Worm (Caenorhabditis elegans) whole organism, late embryonic: ENCODE measurements around the gene col-91.

Source experiments
- C08G9.2 ChIP-seq: sonication (generic microtip); optimal IDR thresholded peaks from 2 replicates; lab custom pipeline; 2016; ENCODE audit warnings: mild to moderate bottlenecking, missing genetic modification characterization, moderate library complexity, missing compliant biosample characterization
- C38D4.7 ChIP-seq: fragments of 200-800 bp; sonication (Bioruptor generic); optimal IDR thresholded peaks from 2 replicates; lab custom pipeline; 2018; ENCODE audit warnings: mild to moderate bottlenecking, missing genetic modification characterization, moderate library complexity, missing compliant biosample characterization
- F13H6.1 ChIP-seq: sonication (generic microtip); optimal IDR thresholded peaks from 2 replicates; lab custom pipeline; 2016; ENCODE audit warnings: missing genetic modification characterization, missing compliant biosample characterization
- K02D7.2 ChIP-seq: sonication (generic microtip); optimal IDR thresholded peaks from 2 replicates; lab custom pipeline; 2017; ENCODE audit warnings: mild to moderate bottlenecking, missing genetic modification characterization, missing compliant biosample characterization
- T23F11.4 ChIP-seq: fragments of 200-800 bp; sonication (Bioruptor generic); optimal IDR thresholded peaks from 2 replicates; lab custom pipeline; 2018; ENCODE audit warnings: mild to moderate bottlenecking, missing genetic modification characterization, missing compliant biosample characterization
- ama-1 ChIP-seq: fragments of 150-350 bp; optimal IDR thresholded peaks from 2 replicates; lab custom pipeline; 2014
- ceh-14 ChIP-seq: sonication (generic microtip); optimal IDR thresholded peaks from 2 replicates; lab custom pipeline; 2016; ENCODE audit warnings: missing genotype, missing genetic modification characterization, missing compliant biosample characterization
- ceh-18 ChIP-seq: sonication (generic microtip); optimal IDR thresholded peaks from 2 replicates; lab custom pipeline; 2016; ENCODE audit warnings: missing genetic modification characterization, missing compliant biosample characterization
- ceh-19 ChIP-seq: fragments of 200-800 bp; sonication (Bioruptor generic); optimal IDR thresholded peaks from 2 replicates; lab custom pipeline; 2018; ENCODE audit warnings: mild to moderate bottlenecking, missing genetic modification characterization, missing compliant biosample characterization
- ceh-2 ChIP-seq: sonication (generic microtip); optimal IDR thresholded peaks from 2 replicates; lab custom pipeline; 2016; ENCODE audit warnings: missing genotype, missing genetic modification characterization, missing compliant biosample characterization
- ceh-48 ChIP-seq: sonication (generic microtip); optimal IDR thresholded peaks from 2 replicates; lab custom pipeline; 2016; ENCODE audit warnings: missing genetic modification characterization, inconsistent platforms, missing compliant biosample characterization
- ceh-6 ChIP-seq: fragments of 200-800 bp; sonication (Bioruptor generic); optimal IDR thresholded peaks from 2 replicates; lab custom pipeline; 2018; ENCODE audit warnings: mild to moderate bottlenecking, missing genetic modification characterization, missing compliant biosample characterization
- ceh-9 ChIP-seq: sonication (generic microtip); optimal IDR thresholded peaks from 2 replicates; lab custom pipeline; 2016; ENCODE audit warnings: mild to moderate bottlenecking, missing genetic modification characterization, inconsistent platforms, missing compliant biosample characterization
- dve-1 ChIP-seq: sonication (generic microtip); optimal IDR thresholded peaks from 2 replicates; lab custom pipeline; 2017; ENCODE audit warnings: antibody characterized with exemption, mild to moderate bottlenecking, missing genetic modification characterization, missing compliant biosample characterization
- elt-2 ChIP-seq: sonication (generic microtip); optimal IDR thresholded peaks from 2 replicates; lab custom pipeline; 2016; ENCODE audit warnings: missing genetic modification reagents, missing genetic modification characterization, missing compliant biosample characterization
- elt-4 ChIP-seq: sonication (generic microtip); optimal IDR thresholded peaks from 2 replicates; lab custom pipeline; 2016; ENCODE audit warnings: missing genetic modification characterization, missing compliant biosample characterization
- ets-4 ChIP-seq: sonication (generic microtip); optimal IDR thresholded peaks from 2 replicates; lab custom pipeline; 2016; ENCODE audit warnings: missing genetic modification characterization, missing compliant biosample characterization
- eyg-1 ChIP-seq: sonication (generic microtip); optimal IDR thresholded peaks from 2 replicates; lab custom pipeline; 2016; ENCODE audit warnings: missing genotype, missing genetic modification characterization, missing compliant biosample characterization
- fkh-6 ChIP-seq: sonication (generic microtip); optimal IDR thresholded peaks from 2 replicates; lab custom pipeline; 2016; ENCODE audit warnings: missing genetic modification characterization, missing compliant biosample characterization
- gmeb-2 ChIP-seq: sonication (generic microtip); optimal IDR thresholded peaks from 2 replicates; lab custom pipeline; 2016; ENCODE audit warnings: missing genetic modification characterization, inconsistent platforms, missing compliant biosample characterization
- hlh-13 ChIP-seq: fragments of 200-800 bp; sonication (Bioruptor generic); optimal IDR thresholded peaks from 2 replicates; lab custom pipeline; 2018; ENCODE audit warnings: mild to moderate bottlenecking, missing genetic modification characterization, missing compliant biosample characterization
- hlh-6 ChIP-seq: sonication (generic microtip); optimal IDR thresholded peaks from 2 replicates; lab custom pipeline; 2016; ENCODE audit warnings: missing genotype, missing genetic modification characterization, missing compliant biosample characterization
- hlh-8 ChIP-seq: sonication (generic microtip); optimal IDR thresholded peaks from 2 replicates; lab custom pipeline; 2016; ENCODE audit warnings: missing genotype, missing genetic modification characterization, missing compliant biosample characterization
- lim-6 ChIP-seq: sonication (generic microtip); optimal IDR thresholded peaks from 2 replicates; lab custom pipeline; 2016; ENCODE audit warnings: missing genetic modification characterization, missing compliant biosample characterization
- lin-11 ChIP-seq: fragments of 200-800 bp; sonication (Bioruptor generic); optimal IDR thresholded peaks from 2 replicates; lab custom pipeline; 2018; ENCODE audit warnings: mild to moderate bottlenecking, missing genetic modification characterization, missing compliant biosample characterization
- madf-2 ChIP-seq: sonication (generic microtip); optimal IDR thresholded peaks from 2 replicates; lab custom pipeline; 2017; ENCODE audit warnings: missing genetic modification characterization, missing compliant biosample characterization
- nfya-1 ChIP-seq: sonication (generic microtip); optimal IDR thresholded peaks from 2 replicates; lab custom pipeline; 2017; ENCODE audit warnings: missing genetic modification characterization, mild to moderate bottlenecking, missing compliant biosample characterization, antibody characterized with exemption, moderate library complexity
- nhr-232 ChIP-seq: sonication (generic microtip); optimal IDR thresholded peaks from 2 replicates; lab custom pipeline; 2016; ENCODE audit warnings: missing genetic modification characterization, missing compliant biosample characterization
- npax-4 ChIP-seq: sonication (generic microtip); optimal IDR thresholded peaks from 2 replicates; lab custom pipeline; 2016; ENCODE audit warnings: missing genetic modification characterization, missing compliant biosample characterization
- pag-3 ChIP-seq: sonication (generic microtip); optimal IDR thresholded peaks from 2 replicates; lab custom pipeline; 2016; ENCODE audit warnings: missing compliant biosample characterization, missing genetic modification characterization, borderline replicate concordance
- pat-9 ChIP-seq: fragments of 200-800 bp; sonication (Bioruptor generic); optimal IDR thresholded peaks from 2 replicates; lab custom pipeline; 2018; ENCODE audit warnings: mild to moderate bottlenecking, missing genetic modification characterization, moderate library complexity, missing compliant biosample characterization
- pax-1 ChIP-seq: fragments of 150-350 bp; optimal IDR thresholded peaks from 2 replicates; lab custom pipeline; 2014; ENCODE audit warnings: missing biosample characterization, missing genetic modification characterization
- pha-2 ChIP-seq: sonication (generic microtip); optimal IDR thresholded peaks from 2 replicates; lab custom pipeline; 2017; ENCODE audit warnings: mild to moderate bottlenecking, missing genetic modification characterization, missing compliant biosample characterization
- pros-1 ChIP-seq: fragments of 150-350 bp; optimal IDR thresholded peaks from 2 replicates; lab custom pipeline; 2014; ENCODE audit warnings: missing biosample characterization, missing genetic modification reagents, missing genetic modification characterization
- ref-2 ChIP-seq: sonication (generic microtip); optimal IDR thresholded peaks from 2 replicates; lab custom pipeline; 2016; ENCODE audit warnings: missing genetic modification characterization, missing compliant biosample characterization
- rnt-1 ChIP-seq: sonication (generic microtip); optimal IDR thresholded peaks from 2 replicates; lab custom pipeline; 2016; ENCODE audit warnings: missing genetic modification characterization, missing compliant biosample characterization
- sdc-2 ChIP-seq: sonication (generic microtip); optimal IDR thresholded peaks from 2 replicates; lab custom pipeline; 2016; ENCODE audit warnings: missing genotype, missing genetic modification characterization, missing compliant biosample characterization
- sox-2 ChIP-seq: fragments of 200-800 bp; sonication (Bioruptor generic); IDR thresholded peaks from 2 replicates; pipeline ENCODE4 v1.3.6; 2022; ENCODE audit warnings: missing genetic modification reagents, missing genetic modification characterization, missing compliant biosample characterization
- syd-9 ChIP-seq: sonication (generic microtip); optimal IDR thresholded peaks from 2 replicates; lab custom pipeline; 2016; ENCODE audit warnings: mild to moderate bottlenecking, missing genetic modification characterization, moderate library complexity, missing compliant biosample characterization
- tbx-2 ChIP-seq: sonication (generic microtip); optimal IDR thresholded peaks from 2 replicates; lab custom pipeline; 2016; ENCODE audit warnings: missing genetic modification characterization, missing compliant biosample characterization
- ttx-3 ChIP-seq: sonication (generic microtip); optimal IDR thresholded peaks from 2 replicates; lab custom pipeline; 2016; ENCODE audit warnings: missing genetic modification reagents, missing genetic modification characterization, missing compliant biosample characterization
- unc-3 ChIP-seq, 2 experiments: fragments of 200-800 bp in 1 of 2; sonication (Bioruptor generic) in 1 of 2; sonication (generic microtip) in 1 of 2; conservative IDR thresholded peaks in 1 of 2; optimal IDR thresholded peaks in 1 of 2; 2 replicates each; pipeline versions ENCODE4 v1.3.6 to Lab custom; 2016 to 2022; ENCODE audit warnings: missing compliant biosample characterization in 2 of 2, missing genetic modification characterization in 2 of 2, missing genetic modification reagents in 1 of 2
- unc-55 ChIP-seq: sonication (generic microtip); optimal IDR thresholded peaks from 2 replicates; lab custom pipeline; 2017; ENCODE audit warnings: missing biosample characterization, missing genetic modification reagents, missing genetic modification characterization
- unc-86 ChIP-seq: sonication (generic microtip); optimal IDR thresholded peaks from 2 replicates; lab custom pipeline; 2016; ENCODE audit warnings: missing genetic modification characterization, missing compliant biosample characterization
- zip-5 ChIP-seq: sonication (generic microtip); optimal IDR thresholded peaks from 2 replicates; lab custom pipeline; 2016; ENCODE audit warnings: missing genetic modification characterization, missing compliant biosample characterization
- ztf-16 ChIP-seq: sonication (generic microtip); optimal IDR thresholded peaks from 2 replicates; lab custom pipeline; 2017; ENCODE audit warnings: missing genetic modification characterization, missing compliant biosample characterization

The col-91 gene

ce11 chrIII:8258045-8258444, 5.4 kb downstream of the col-91 start, which contains the start of gene ncr-2:
ncr-2 (plus strand) TSS chrIII:8258345.
- TF ChIP-seq lin-11 (no peak), syd-9 (no peak), ceh-2 (tag; lab: Kevin White, UChicago) (no peak), pax-1 (tag; lab: Kevin White, UChicago) (no peak), pha-2 (tag; lab: Kevin White, UChicago) (no peak), nhr-232 (tag; lab: Kevin White, UChicago) (no peak), zip-5 (tag; lab: Kevin White, UChicago) (no peak), ceh-48 (tag; lab: Kevin White, UChicago) (no peak), unc-55 (GFP tag; lab: Kevin White, UChicago) (no peak), lim-6 (no peak), hlh-8 (tag; lab: Kevin White, UChicago) (no peak), unc-3 (GFP tag; conservative IDR thresholded peaks at IDR 0.05; lab: Robert Waterston, UW) (no peak), unc-3 (tag; optimal IDR thresholded peaks at IDR 0.05; lab: Kevin White, UChicago) (no peak)

DNA sequence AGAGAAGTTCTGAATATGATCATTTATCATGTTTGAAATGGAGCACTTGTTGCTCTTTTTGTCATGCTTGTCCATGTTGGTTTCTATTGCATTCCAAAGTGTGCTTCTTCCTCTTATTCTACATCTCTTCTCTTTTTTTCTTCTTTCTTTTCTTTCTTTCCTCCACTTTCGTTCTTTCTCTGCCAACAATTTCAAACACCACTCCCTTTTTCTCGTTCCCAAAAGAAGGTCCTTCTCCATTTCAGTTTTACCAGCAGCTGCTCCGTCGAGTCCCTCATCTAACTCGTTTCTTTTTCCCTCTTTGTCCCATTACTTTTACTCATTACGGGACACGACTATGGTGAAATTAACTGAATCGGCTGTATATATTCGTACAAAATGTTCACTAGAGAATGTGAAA, 8.5 kb downstream of the col-91 start, which contains the start of gene F09G8.5:
Gene F09G8.5, plus strand, starts transcription at position 38 of the 400 bp plus-strand sequence.
- TF ChIP-seq C08G9.2 (no peak), ceh-14 (tag; lab: Kevin White, UChicago) (no peak), pat-9 (tag; lab: Kevin White, UChicago) (no peak), elt-4 (no peak), hlh-8 (tag; lab: Kevin White, UChicago) (no peak), rnt-1 (no peak), hlh-6 (tag; lab: Kevin White, UChicago) (no peak), ceh-2 (tag; lab: Kevin White, UChicago) (no peak), dve-1 (tag; lab: Kevin White, UChicago) (no peak), pros-1 (tag; lab: Kevin White, UChicago) (no peak), ceh-9 (tag; lab: Kevin White, UChicago) (no peak), lin-11 (no peak), sox-2 (GFP tag; lab: Robert Waterston, UW) (no peak), hlh-13 (GFP tag; lab: Kevin White, UChicago) (no peak), ets-4 (no peak), T23F11.4 (GFP tag; lab: Kevin White, UChicago) (no peak), ceh-19 (GFP tag; lab: Kevin White, UChicago) (no peak)

DNA sequence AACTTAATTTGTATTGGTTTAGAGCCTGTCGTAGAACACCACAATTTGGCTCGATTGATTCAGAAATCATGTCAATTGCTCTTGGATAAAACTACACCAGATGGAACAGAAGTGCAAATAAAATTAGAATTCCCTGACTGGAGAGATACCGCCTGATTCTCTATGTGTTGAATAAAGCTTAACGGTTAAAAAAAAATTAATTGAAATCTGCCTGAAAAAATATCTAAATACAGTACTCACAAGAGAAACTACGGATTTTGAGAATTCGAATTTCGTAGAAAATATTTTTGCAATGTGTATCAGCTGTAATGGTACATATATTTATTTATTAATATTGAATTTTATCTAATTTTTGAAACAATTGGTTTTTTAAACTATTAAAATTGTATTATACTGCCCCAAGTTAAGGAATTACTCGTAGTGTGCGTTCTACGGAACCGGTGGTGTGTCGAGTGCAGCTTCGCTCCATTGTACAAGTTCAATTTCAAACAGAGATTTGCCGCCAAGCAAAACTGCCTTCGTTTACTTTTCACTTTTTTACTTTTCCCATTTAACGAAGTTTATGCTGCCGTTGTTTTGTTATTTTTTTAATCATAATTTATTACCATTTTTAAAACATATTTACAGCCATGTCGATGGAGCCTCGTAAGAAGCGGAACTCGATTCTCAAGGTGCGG, 13.3 kb downstream of the col-91 start, which contains the start of gene knl-1:
Gene knl-1, plus strand, starts transcription at position 626 of the 677 bp plus-strand sequence.
- TF ChIP-seq nhr-232 (tag; lab: Kevin White, UChicago): no peak
- no peak for TF ChIP-seq ttx-3 (tag; lab: Kevin White, UChicago)
- no peak for TF ChIP-seq pax-1 (tag; lab: Kevin White, UChicago)
- TF ChIP-seq ceh-6 (GFP tag; lab: Kevin White, UChicago): no peak
- TF ChIP-seq nfya-1 (tag; lab: Kevin White, UChicago): peak; percentile 33
- TF ChIP-seq pag-3 (tag; lab: Kevin White, UChicago): no peak
- no peak for TF ChIP-seq npax-4 (tag; lab: Kevin White, UChicago)
- TF ChIP-seq ztf-16 (tag; lab: Kevin White, UChicago): no peak
- TF ChIP-seq unc-86: peak; percentile 25
- peak; percentile 82 for TF ChIP-seq tbx-2 (tag; lab: Kevin White, UChicago)
- peak; percentile 65 for TF ChIP-seq ets-4
- no peak for TF ChIP-seq hlh-6 (tag; lab: Kevin White, UChicago)
- no peak for TF ChIP-seq gmeb-2 (tag; lab: Kevin White, UChicago)
- TF ChIP-seq madf-2 (tag; lab: Kevin White, UChicago): peak; percentile 20
- TF ChIP-seq eyg-1 (tag; lab: Kevin White, UChicago): no peak
- TF ChIP-seq F13H6.1: peak; percentile 2
- TF ChIP-seq ama-1 (lab: Kevin White, UChicago): no peak
- peak; percentile 65 for TF ChIP-seq hlh-8 (tag; lab: Kevin White, UChicago)
- no peak for TF ChIP-seq unc-3 (GFP tag; conservative IDR thresholded peaks at IDR 0.05; lab: Robert Waterston, UW)
- peak; percentile 21 for TF ChIP-seq unc-3 (tag; optimal IDR thresholded peaks at IDR 0.05; lab: Kevin White, UChicago)
- TF ChIP-seq ceh-2 (tag; lab: Kevin White, UChicago): peak; percentile 68
- no peak for TF ChIP-seq ref-2 (tag; lab: Kevin White, UChicago)
- peak; percentile 7 for TF ChIP-seq C38D4.7 (GFP tag; lab: Kevin White, UChicago)
- TF ChIP-seq zip-5 (tag; lab: Kevin White, UChicago): peak; percentile 87
- TF ChIP-seq pros-1 (tag; lab: Kevin White, UChicago): no peak
- TF ChIP-seq ceh-18 (tag; lab: Kevin White, UChicago): no peak
- no peak for TF ChIP-seq sdc-2
- TF ChIP-seq C08G9.2: peak; percentile 68
- TF ChIP-seq fkh-6 (tag; lab: Kevin White, UChicago): no peak
- no peak for TF ChIP-seq T23F11.4 (GFP tag; lab: Kevin White, UChicago)
- TF ChIP-seq sox-2 (GFP tag; lab: Robert Waterston, UW): no peak
- TF ChIP-seq K02D7.2: no peak
- TF ChIP-seq elt-2: peak; percentile 79
